4 fruit fly cellular contexts compared by ENCODE assay signal in genomic region chr2L:14367274-14367669, dm6.
TF ChIP-seq lines count a peak whose summit lies in the region.

No protein-coding gene starts in this region.

- TF ChIP-seq CTCF in whole organism, embryonic (GFP tag; optimal IDR thresholded peaks at IDR 0.05; lab: Kevin White, UChicago) = no peak

TF ChIP-seq in whole organism, embryonic, 481 proteins besides CTCF, POLR2A, EP300 and RAD21 (continues in another document):
- peak; percentile 10; the same call in 1 of the 2 replicates for TF ChIP-seq CG17328 (GFP tag; IDR thresholded peaks at IDR 0.05; lab: Robert Waterston, UW)
- TF ChIP-seq Doc3 (GFP tag; IDR thresholded peaks at IDR 0.05; lab: Robert Waterston, UW; ENCODE audit: partially characterized antibody) = no peak
- TF ChIP-seq nerfin-1 (tag; optimal IDR thresholded peaks at IDR 0.05; lab: Kevin White, UChicago) = peak; percentile 42
- no peak for TF ChIP-seq jing (GFP tag; optimal IDR thresholded peaks at IDR 0.05; lab: Kevin White, UChicago)
- no peak for TF ChIP-seq CG8478 (optimal IDR thresholded peaks at IDR 0.05; lab: Kevin White, UChicago)
- TF ChIP-seq CG13296 (GFP tag; optimal IDR thresholded peaks at IDR 0.05; lab: Kevin White, UChicago) = peak; percentile 50
- TF ChIP-seq slou (GFP tag; optimal IDR thresholded peaks at IDR 0.05; lab: Kevin White, UChicago) = peak; percentile 21
- TF ChIP-seq trem (tag; optimal IDR thresholded peaks at IDR 0.05; lab: Kevin White, UChicago) = peak; percentile 47
- TF ChIP-seq CG30020 (tag; optimal IDR thresholded peaks at IDR 0.05; lab: Kevin White, UChicago) = peak; percentile 3
- TF ChIP-seq CG7556 (GFP tag; optimal IDR thresholded peaks at IDR 0.05; lab: Kevin White, UChicago) = peak; percentile 1
- TF ChIP-seq Xrp1 (GFP tag; IDR thresholded peaks at IDR 0.05; lab: Robert Waterston, UW) = peak; percentile 47; the same call in 1 of the 2 replicates
- TF ChIP-seq CG11560 (tag; IDR thresholded peaks at IDR 0.05; lab: Robert Waterston, UW) = no peak
- no peak for TF ChIP-seq CG34376 (GFP tag; optimal IDR thresholded peaks at IDR 0.05; lab: Kevin White, UChicago)
- no peak for TF ChIP-seq hkb (optimal IDR thresholded peaks at IDR 0.05; lab: Kevin White, UChicago)
- peak; percentile 63 for TF ChIP-seq hkb (GFP tag; IDR thresholded peaks at IDR 0.05; lab: Robert Waterston, UW)
- TF ChIP-seq CG9932 (GFP tag; IDR thresholded peaks at IDR 0.05; lab: Robert Waterston, UW) = no peak
- no peak for TF ChIP-seq CrebB (tag; optimal IDR thresholded peaks at IDR 0.05; lab: Kevin White, UChicago)
- TF ChIP-seq ato (GFP tag; IDR thresholded peaks at IDR 0.05; lab: Robert Waterston, UW; ENCODE audit: partially characterized antibody) = no peak
- no peak for TF ChIP-seq Atf3 (GFP tag; optimal IDR thresholded peaks at IDR 0.05; lab: Kevin White, UChicago)
- TF ChIP-seq CG1647 (GFP tag; optimal IDR thresholded peaks at IDR 0.05; lab: Kevin White, UChicago) = no peak
- no peak for TF ChIP-seq sim (GFP tag; IDR thresholded peaks at IDR 0.05; lab: Robert Waterston, UW)
- no peak for TF ChIP-seq CG7357 (GFP tag; IDR thresholded peaks at IDR 0.05; lab: Robert Waterston, UW)
- no peak for TF ChIP-seq ftz-f1 (GFP tag; optimal IDR thresholded peaks at IDR 0.05; lab: Kevin White, UChicago)

TF ChIP-seq in whole organism, prepupa, 60 proteins besides CTCF, POLR2A, EP300 and RAD21 (continues in another document):
- TF ChIP-seq CG32006 (GFP tag; optimal IDR thresholded peaks at IDR 0.05; lab: Kevin White, UChicago) (peak; percentile 67), dsx (GFP tag; optimal IDR thresholded peaks at IDR 0.05; lab: Kevin White, UChicago; ENCODE audit: poor library complexity, severe bottlenecking) (peak; percentile 70), CG6276 (GFP tag; optimal IDR thresholded peaks at IDR 0.05; lab: Kevin White, UChicago) (peak; percentile 94), CG4318 (GFP tag; optimal IDR thresholded peaks at IDR 0.05; lab: Kevin White, UChicago) (peak; percentile 71), lz (GFP tag; optimal IDR thresholded peaks at IDR 0.05; lab: Kevin White, UChicago) (peak; percentile 9), Ets96B (tag; optimal IDR thresholded peaks at IDR 0.05; lab: Kevin White, UChicago) (peak; percentile 75), Blimp-1 (GFP tag; optimal IDR thresholded peaks at IDR 0.05; lab: Kevin White, UChicago) (peak; percentile 45), svp (GFP tag; lab: Kevin White, UChicago) (peak; percentile 87), Hr38 (GFP tag; optimal IDR thresholded peaks at IDR 0.05; lab: Kevin White, UChicago) (no peak), Gug (GFP tag; IDR thresholded peaks at IDR 0.05; lab: Robert Waterston, UW) (peak; percentile 58), CG6792 (GFP tag; optimal IDR thresholded peaks at IDR 0.05; lab: Kevin White, UChicago) (peak; percentile 47), CG3032 (tag; optimal IDR thresholded peaks at IDR 0.05; lab: Kevin White, UChicago) (peak; percentile 71), eg (GFP tag; IDR thresholded peaks at IDR 0.05; lab: Robert Waterston, UW) (peak; percentile 75), CG31627 (GFP tag; optimal IDR thresholded peaks at IDR 0.05; lab: Kevin White, UChicago) (peak; percentile 22), net (GFP tag; optimal IDR thresholded peaks at IDR 0.05; lab: Kevin White, UChicago) (peak; percentile 70), ss (GFP tag; optimal IDR thresholded peaks at IDR 0.05; lab: Kevin White, UChicago) (peak; percentile 72 to 76), CG16779 (tag; optimal IDR thresholded peaks at IDR 0.05; lab: Kevin White, UChicago) (peak; percentile 70), CG11902 (GFP tag; optimal IDR thresholded peaks at IDR 0.05; lab: Kevin White, UChicago) (peak; percentile 28), Eip75B (GFP tag; optimal IDR thresholded peaks at IDR 0.05; lab: Kevin White, UChicago) (peak; percentile 52), Hr39 (GFP tag; optimal IDR thresholded peaks at IDR 0.05; lab: Kevin White, UChicago) (peak; percentile 22), vri (GFP tag; optimal IDR thresholded peaks at IDR 0.05; lab: Kevin White, UChicago) (no peak), CG7368 (GFP tag; optimal IDR thresholded peaks at IDR 0.05; lab: Kevin White, UChicago) (peak; percentile 57), CG9139 (GFP tag; optimal IDR thresholded peaks at IDR 0.05; lab: Kevin White, UChicago) (peak; percentile 34)

TF ChIP-seq in whole organism, pupa, 21 proteins besides CTCF, POLR2A, EP300 and RAD21:
- TF ChIP-seq Pif1B (GFP tag; optimal IDR thresholded peaks at IDR 0.05; lab: Kevin White, UChicago) (peak; percentile 80), CG12605 (GFP tag; IDR thresholded peaks at IDR 0.05; lab: Robert Waterston, UW) (no peak), CG4496 (GFP tag; IDR thresholded peaks at IDR 0.05; lab: Robert Waterston, UW) (peak; percentile 72), CG15710 (tag; optimal IDR thresholded peaks at IDR 0.05; lab: Kevin White, UChicago) (no peak), Snoo (tag; optimal IDR thresholded peaks at IDR 0.05; lab: Kevin White, UChicago) (peak; percentile 63), fd96Ca (GFP tag; IDR thresholded peaks at IDR 0.05; lab: Robert Waterston, UW) (no peak), CG10348 (GFP tag; IDR thresholded peaks at IDR 0.05; lab: Robert Waterston, UW) (0 out of 2 replicates have a peak, but pooled peaks have one; percentile 6), EcR (GFP tag; optimal IDR thresholded peaks at IDR 0.05; lab: Kevin White, UChicago) (no peak), CG9948 (tag; optimal IDR thresholded peaks at IDR 0.05; lab: Kevin White, UChicago) (peak; percentile 75), D1 (tag; optimal IDR thresholded peaks at IDR 0.05; lab: Kevin White, UChicago) (peak; percentile 25), CG8159 (tag; optimal IDR thresholded peaks at IDR 0.05; lab: Kevin White, UChicago) (peak; percentile 80), Ets98B (GFP tag; IDR thresholded peaks at IDR 0.05; lab: Robert Waterston, UW) (no peak; the same call in 1 of the 2 replicates), CG32121 (GFP tag; IDR thresholded peaks at IDR 0.05; lab: Robert Waterston, UW) (peak; percentile 55), CG17806 (tag; optimal IDR thresholded peaks at IDR 0.05; lab: Kevin White, UChicago) (peak; percentile 69), gl (tag; optimal IDR thresholded peaks at IDR 0.05; lab: Kevin White, UChicago) (no peak), CG13204 (GFP tag; optimal IDR thresholded peaks at IDR 0.05; lab: Kevin White, UChicago) (peak; percentile 20), CG14655 (GFP tag; optimal IDR thresholded peaks at IDR 0.05; lab: Kevin White, UChicago) (peak; percentile 91), CG8301 (tag; optimal IDR thresholded peaks at IDR 0.05; lab: Kevin White, UChicago) (peak; percentile 85), rn (GFP tag; IDR thresholded peaks at IDR 0.05; lab: Robert Waterston, UW) (0 out of 2 replicates have a peak, but pooled peaks have one; percentile 30), Pif1A (GFP tag; optimal IDR thresholded peaks at IDR 0.05; lab: Kevin White, UChicago) (peak; percentile 37), CG34367 (tag; optimal IDR thresholded peaks at IDR 0.05; lab: Kevin White, UChicago) (peak; percentile 60)

TF ChIP-seq in whole organism, wandering third instar larva, 38 proteins besides CTCF, POLR2A, EP300 and RAD21 (continues in another document):
- TF ChIP-seq psq (GFP tag; optimal IDR thresholded peaks at IDR 0.05; lab: Kevin White, UChicago) = no peak
- TF ChIP-seq usp (GFP tag; optimal IDR thresholded peaks at IDR 0.05; lab: Kevin White, UChicago) = no peak
- peak; percentile 28 for TF ChIP-seq woc (GFP tag; optimal IDR thresholded peaks at IDR 0.05; lab: Kevin White, UChicago)
- TF ChIP-seq Dfd (GFP tag; optimal IDR thresholded peaks at IDR 0.05; lab: Kevin White, UChicago) = no peak
- TF ChIP-seq ey (GFP tag; optimal IDR thresholded peaks at IDR 0.05; lab: Kevin White, UChicago) = peak; percentile 2
- TF ChIP-seq jim (GFP tag; optimal IDR thresholded peaks at IDR 0.05; lab: Kevin White, UChicago) = no peak
- TF ChIP-seq Sp1 (GFP tag; optimal IDR thresholded peaks at IDR 0.05; lab: Kevin White, UChicago) = peak; percentile 57
- no peak for TF ChIP-seq N (GFP tag; optimal IDR thresholded peaks at IDR 0.05; lab: Kevin White, UChicago)
- TF ChIP-seq dmrt93B (GFP tag; optimal IDR thresholded peaks at IDR 0.05; lab: Kevin White, UChicago) = peak; percentile 63
- TF ChIP-seq CG32264 (GFP tag; optimal IDR thresholded peaks at IDR 0.05; lab: Kevin White, UChicago) = no peak
- TF ChIP-seq Dif (GFP tag; optimal IDR thresholded peaks at IDR 0.05; lab: Kevin White, UChicago; ENCODE audit: partially characterized antibody) = no peak
- TF ChIP-seq brk (GFP tag; optimal IDR thresholded peaks at IDR 0.05; lab: Kevin White, UChicago) = no peak
- TF ChIP-seq HLH106 (tag; optimal IDR thresholded peaks at IDR 0.05; lab: Kevin White, UChicago) = peak; percentile 77
- no peak for TF ChIP-seq GATAd (GFP tag; optimal IDR thresholded peaks at IDR 0.05; lab: Kevin White, UChicago)
- TF ChIP-seq Hr78 (GFP tag; optimal IDR thresholded peaks at IDR 0.05; lab: Kevin White, UChicago) = no peak
- no peak for TF ChIP-seq pan (optimal IDR thresholded peaks at IDR 0.05; lab: Kevin White, UChicago)
- no peak for TF ChIP-seq sage (GFP tag; optimal IDR thresholded peaks at IDR 0.05; lab: Kevin White, UChicago)
- peak; percentile 40 for TF ChIP-seq OdsH (GFP tag; optimal IDR thresholded peaks at IDR 0.05; lab: Kevin White, UChicago)
- no peak for TF ChIP-seq Hnf4 (GFP tag; optimal IDR thresholded peaks at IDR 0.05; lab: Kevin White, UChicago)
- TF ChIP-seq sv (GFP tag; optimal IDR thresholded peaks at IDR 0.05; lab: Kevin White, UChicago) = no peak
- no peak for TF ChIP-seq tai (GFP tag; optimal IDR thresholded peaks at IDR 0.05; lab: Kevin White, UChicago)
- no peak for TF ChIP-seq Vsx2 (GFP tag; optimal IDR thresholded peaks at IDR 0.05; lab: Kevin White, UChicago; ENCODE audit: partially characterized antibody)
- TF ChIP-seq CrebA (GFP tag; optimal IDR thresholded peaks at IDR 0.05; lab: Kevin White, UChicago; ENCODE audit: borderline replicate concordance) = no peak
- no peak for TF ChIP-seq Myc (optimal IDR thresholded peaks at IDR 0.05; lab: Kevin White, UChicago)
- TF ChIP-seq Jra (GFP tag; optimal IDR thresholded peaks at IDR 0.05; lab: Kevin White, UChicago) = no peak
- peak; percentile 59 for TF ChIP-seq h (GFP tag; optimal IDR thresholded peaks at IDR 0.05; lab: Kevin White, UChicago)
- no peak for TF ChIP-seq Abd-B (GFP tag; optimal IDR thresholded peaks at IDR 0.05; lab: Kevin White, UChicago)
- TF ChIP-seq fru (GFP tag; optimal IDR thresholded peaks at IDR 0.05; lab: Kevin White, UChicago) = peak; percentile 30
- no peak for TF ChIP-seq dsf (GFP tag; optimal IDR thresholded peaks at IDR 0.05; lab: Kevin White, UChicago; ENCODE audit: borderline replicate concordance)
- TF ChIP-seq Hr83 (GFP tag; optimal IDR thresholded peaks at IDR 0.05; lab: Kevin White, UChicago; ENCODE audit: poor library complexity, severe bottlenecking) = no peak
- TF ChIP-seq dl (GFP tag; optimal IDR thresholded peaks at IDR 0.05; lab: Kevin White, UChicago; ENCODE audit: insufficient read depth in 1 of 2, partially characterized antibody in 2 of 2) = no peak
- peak; percentile 35 for TF ChIP-seq rgr (GFP tag; optimal IDR thresholded peaks at IDR 0.05; lab: Kevin White, UChicago)

Comparison
In these comparisons a context has a peak if more than half of its experiments do, and no peak if none do; other contexts are left out.
1. Of the 7 proteins assayed by ChIP-seq in both whole organism, embryonic and whole organism, prepupa: peak only in whole organism, embryonic: none; only in whole organism, prepupa: CG16779, Gug and Hr39; in both: Blimp-1 and CG6854; in neither: 2.